Fruit fly (Drosophila melanogaster) whole organism, prepupa: ENCODE results near the gene bnk.

Source experiments
- CG11902 ChIP-seq: fragments of 200-800 bp; sonication (Bioruptor generic); optimal IDR thresholded peaks from 3 replicates; lab custom pipeline; 2016; ENCODE audit warnings: missing biosample characterization, missing genetic modification characterization
- CG1621 ChIP-seq: fragments of 200-800 bp; sonication (Bioruptor generic); optimal IDR thresholded peaks from 3 replicates; lab custom pipeline; 2018; ENCODE audit warnings: missing biosample characterization, mild to moderate bottlenecking, missing genetic modification characterization
- CG16779 ChIP-seq: fragments of 200-800 bp; sonication (Bioruptor generic); optimal IDR thresholded peaks from 3 replicates; lab custom pipeline; 2017; ENCODE audit warnings: missing biosample characterization, mild to moderate bottlenecking, missing genetic modification characterization
- CG3032 ChIP-seq: fragments of 200-800 bp; optimal IDR thresholded peaks from 2 replicates; lab custom pipeline; 2019; ENCODE audit warnings: missing biosample characterization, mild to moderate bottlenecking, missing genetic modification characterization, moderate library complexity
- CG31627 ChIP-seq: fragments of 200-800 bp; sonication (Bioruptor generic); optimal IDR thresholded peaks from 3 replicates; lab custom pipeline; 2016; ENCODE audit warnings: missing biosample characterization, missing genetic modification characterization
- CG32006 ChIP-seq: fragments of 200-800 bp; sonication (Bioruptor generic); optimal IDR thresholded peaks from 3 replicates; lab custom pipeline; 2017; ENCODE audit warnings: missing biosample characterization, mild to moderate bottlenecking, missing genetic modification characterization
- CG34406 ChIP-seq: fragments of 200-800 bp; sonication (Bioruptor generic); optimal IDR thresholded peaks from 3 replicates; lab custom pipeline; 2016; ENCODE audit warnings: missing biosample characterization, missing genetic modification characterization
- CG3919 ChIP-seq: fragments of 200-800 bp; sonication (Bioruptor generic); optimal IDR thresholded peaks from 3 replicates; lab custom pipeline; 2016; ENCODE audit warnings: missing biosample characterization, missing genetic modification characterization
- CG6276 ChIP-seq: fragments of 200-800 bp; sonication (Bioruptor generic); optimal IDR thresholded peaks from 2 replicates; lab custom pipeline; 2017; ENCODE audit warnings: missing biosample characterization, mild to moderate bottlenecking, missing genetic modification characterization
- CG6808 ChIP-seq: fragments of 200-800 bp; sonication (Bioruptor generic); optimal IDR thresholded peaks from 3 replicates; lab custom pipeline; 2017; ENCODE audit warnings: missing biosample characterization, missing genetic modification characterization, mild to moderate bottlenecking, moderate library complexity, missing genetic modification reagents
- CG6854 ChIP-seq: fragments of 200-800 bp; sonication (Bioruptor generic); optimal IDR thresholded peaks from 2 replicates; lab custom pipeline; 2017; ENCODE audit warnings: missing biosample characterization, mild to moderate bottlenecking, missing genetic modification characterization
- CG9139 ChIP-seq: fragments of 200-800 bp; sonication (Bioruptor generic); optimal IDR thresholded peaks from 3 replicates; lab custom pipeline; 2017; ENCODE audit warnings: missing biosample characterization, mild to moderate bottlenecking, missing genetic modification characterization
- Eip78C ChIP-seq: fragments of 200-800 bp; sonication (Bioruptor generic); peaks from one replicate; lab custom pipeline; 2016; ENCODE audit warnings: missing biosample characterization, missing genetic modification characterization
- Ets21C ChIP-seq: fragments of 200-800 bp; sonication (Bioruptor generic); optimal IDR thresholded peaks from 3 replicates; lab custom pipeline; 2016; ENCODE audit warnings: missing biosample characterization, missing genetic modification characterization
- Ets96B ChIP-seq: fragments of 200-800 bp; optimal IDR thresholded peaks from 2 replicates; lab custom pipeline; 2019; ENCODE audit warnings: missing biosample characterization, mild to moderate bottlenecking, missing genetic modification characterization, moderate library complexity
- Hr39 ChIP-seq: fragments of 200-800 bp; sonication (Bioruptor generic); optimal IDR thresholded peaks from 2 replicates; lab custom pipeline; 2016; ENCODE audit warnings: missing biosample characterization, missing genetic modification characterization
- Hr4 ChIP-seq: fragments of 200-800 bp; sonication (Bioruptor generic); optimal IDR thresholded peaks from 3 replicates; lab custom pipeline; 2016; ENCODE audit warnings: missing biosample characterization, missing genetic modification characterization
- Lpt ChIP-seq: fragments of 200-800 bp; sonication (Bioruptor generic); optimal IDR thresholded peaks from 3 replicates; lab custom pipeline; 2016; ENCODE audit warnings: missing biosample characterization, missing genetic modification characterization
- OdsH ChIP-seq: fragments of 200-800 bp; sonication (Bioruptor generic); optimal IDR thresholded peaks from 3 replicates; lab custom pipeline; 2016; ENCODE audit warnings: missing biosample characterization, missing genetic modification characterization
- Smox ChIP-seq: fragments of 200-800 bp; sonication (Bioruptor generic); optimal IDR thresholded peaks from 3 replicates; lab custom pipeline; 2016; ENCODE audit warnings: missing biosample characterization, missing genetic modification characterization
- Sox14 ChIP-seq: fragments of 200-800 bp; sonication (Bioruptor generic); optimal IDR thresholded peaks from 3 replicates; lab custom pipeline; 2016; ENCODE audit warnings: missing biosample characterization, missing genetic modification characterization
- achi ChIP-seq: fragments of 200-800 bp; sonication (Bioruptor generic); optimal IDR thresholded peaks from 3 replicates; lab custom pipeline; 2016; ENCODE audit warnings: missing biosample characterization, missing genetic modification characterization
- acj6 ChIP-seq: fragments of 200-800 bp; sonication (Bioruptor generic); optimal IDR thresholded peaks from 3 replicates; lab custom pipeline; 2016; ENCODE audit warnings: missing biosample characterization, missing genetic modification characterization
- dsx ChIP-seq: fragments of 200-800 bp; optimal IDR thresholded peaks from 3 replicates; lab custom pipeline; 2019; ENCODE audit warnings: missing biosample characterization, mild to moderate bottlenecking, missing genetic modification characterization, moderate library complexity; ENCODE audit not compliant: poor library complexity, severe bottlenecking
- eg ChIP-seq: fragments of 200-800 bp; sonication (Bioruptor generic); IDR thresholded peaks from 3 replicates; pipeline ENCODE4 v1.3.6; 2022; ENCODE audit warnings: missing biosample characterization, missing genetic modification characterization
- esn ChIP-seq: fragments of 200-800 bp; sonication (Bioruptor generic); optimal IDR thresholded peaks from 2 replicates; lab custom pipeline; 2016; ENCODE audit warnings: missing biosample characterization, mild to moderate bottlenecking, missing genetic modification characterization, moderate library complexity
- fkh ChIP-seq: fragments of 200-800 bp; sonication (Bioruptor generic); optimal IDR thresholded peaks from 3 replicates; lab custom pipeline; 2017; ENCODE audit warnings: missing biosample characterization, mild to moderate bottlenecking, missing genetic modification characterization, moderate library complexity
- lz ChIP-seq: fragments of 200-800 bp; sonication (Bioruptor generic); optimal IDR thresholded peaks from 3 replicates; lab custom pipeline; 2016; ENCODE audit warnings: missing biosample characterization, missing genetic modification characterization
- net ChIP-seq: fragments of 200-800 bp; sonication (Bioruptor generic); optimal IDR thresholded peaks from 3 replicates; lab custom pipeline; 2016; ENCODE audit warnings: missing biosample characterization, missing genetic modification characterization
- pdm3 ChIP-seq: fragments of 200-800 bp; sonication (Bioruptor generic); optimal IDR thresholded peaks from 3 replicates; lab custom pipeline; 2016; ENCODE audit warnings: missing biosample characterization, missing genetic modification characterization
- ss ChIP-seq, 2 experiments: fragments of 200-800 bp; sonication (Bioruptor generic); optimal IDR thresholded peaks; 2 replicates in 1 of 2; 3 replicates in 1 of 2; lab custom pipeline; 2017 to 2018; ENCODE audit warnings: mild to moderate bottlenecking in 2 of 2, missing biosample characterization in 2 of 2, missing genetic modification characterization in 2 of 2, moderate library complexity in 1 of 2
- svp ChIP-seq: fragments of 200-800 bp; sonication (Bioruptor generic); peaks from one replicate; lab custom pipeline; 2016; ENCODE audit warnings: missing biosample characterization, missing genetic modification characterization
- topi ChIP-seq: fragments of 200-800 bp; sonication (Bioruptor generic); optimal IDR thresholded peaks from 3 replicates; lab custom pipeline; 2016; ENCODE audit warnings: missing biosample characterization, missing genetic modification characterization
- vri ChIP-seq: fragments of 200-800 bp; sonication (Bioruptor generic); optimal IDR thresholded peaks from 3 replicates; lab custom pipeline; 2016; ENCODE audit warnings: missing biosample characterization, mild to moderate bottlenecking, missing genetic modification characterization

The bnk gene

dm6 chr3R:31218997-31219992 is 26.1 kb downstream of the bnk start, which contains the start of gene ATPsynC:
Gene ATPsynC (minus strand): TSS chr3R:31219630.
- TF ChIP-seq Ets96B (tag; lab: Kevin White, UChicago) (peak; percentile 26), CG6854 (GFP tag; lab: Kevin White, UChicago) (peak; percentile 85), Sox14 (peak; percentile 20), CG6808 (GFP tag; lab: Kevin White, UChicago) (peak; percentile 10), Hr4 (no peak), CG32006 (GFP tag; lab: Kevin White, UChicago) (no peak), acj6 (GFP tag; lab: Kevin White, UChicago) (no peak), CG9139 (GFP tag; lab: Kevin White, UChicago) (peak; percentile 57), CG16779 (peak; percentile 52), lz (GFP tag; lab: Kevin White, UChicago) (no peak), esn (GFP tag; lab: Kevin White, UChicago) (peak; percentile 3), Hr39 (GFP tag; lab: Kevin White, UChicago) (no peak), fkh (peak; percentile 29), achi (peak; percentile 48), eg (GFP tag; lab: Robert Waterston, UW) (no peak), pdm3 (GFP tag; lab: Kevin White, UChicago) (no peak), dsx (GFP tag; lab: Kevin White, UChicago) (peak; percentile 94), CG1621 (tag; lab: Kevin White, UChicago) (peak; percentile 1), CG11902 (GFP tag; lab: Kevin White, UChicago) (no peak), vri (peak; percentile 99), Eip78C (peak; percentile 73), CG34406 (GFP tag; lab: Kevin White, UChicago) (no peak), Lpt (GFP tag; lab: Kevin White, UChicago) (no peak), CG6276 (GFP tag; lab: Kevin White, UChicago) (no peak), svp (GFP tag; lab: Kevin White, UChicago) (peak; percentile 22), CG3919 (GFP tag; lab: Kevin White, UChicago) (peak; percentile 19), net (GFP tag; lab: Kevin White, UChicago) (peak; percentile 49), Smox (GFP tag; lab: Kevin White, UChicago) (no peak), topi (no peak), Ets21C (GFP tag; lab: Kevin White, UChicago) (no peak), ss (GFP tag; optimal IDR thresholded peaks at IDR 0.05; lab: Kevin White, UChicago) (peak in 1 of 2 experiments; percentile 59), CG3032 (tag; lab: Kevin White, UChicago) (peak; percentile 9), CG31627 (GFP tag; lab: Kevin White, UChicago) (peak; percentile 17)

- TF ChIP-seq esn (GFP tag; lab: Kevin White, UChicago), result peak; percentile 31
- TF ChIP-seq vri, result peak; percentile 100
- peak; percentile 18 for TF ChIP-seq topi
- TF ChIP-seq Hr4, result no peak
- no peak for TF ChIP-seq CG11902 (GFP tag; lab: Kevin White, UChicago)
- TF ChIP-seq Eip78C, result peak; percentile 76
- peak; percentile 34 for TF ChIP-seq svp (GFP tag; lab: Kevin White, UChicago)
- TF ChIP-seq OdsH, result peak; percentile 12
- TF ChIP-seq pdm3 (GFP tag; lab: Kevin White, UChicago), result peak; percentile 23
- no peak for TF ChIP-seq CG9139 (GFP tag; lab: Kevin White, UChicago)
Observed at dm6 chr3R:31220456-31221336, 27.5 kb downstream of the bnk start, which contains the start of gene CG12054. Gene CG12054 (plus strand): TSS chr3R:31220702.
